Worm (Caenorhabditis elegans) whole organism, early embryonic: ENCODE results near the gene F48B9.8.

ENCODE experiments used
- B0310.2 ChIP-seq: sonication (generic microtip); optimal IDR thresholded peaks from 2 replicates; lab custom pipeline; 2016; ENCODE audit warnings: mild to moderate bottlenecking, missing genetic modification characterization, missing compliant biosample characterization
- aly-1 ChIP-seq: sonication (generic microtip); optimal IDR thresholded peaks from 2 replicates; lab custom pipeline; 2016; ENCODE audit warnings: missing genetic modification characterization, missing compliant biosample characterization
- ama-1 ChIP-seq: fragments of 150-350 bp; optimal IDR thresholded peaks from 2 replicates; lab custom pipeline; 2014
- pes-1 ChIP-seq: fragments of 200-800 bp; sonication (Bioruptor generic); IDR thresholded peaks from 2 replicates; pipeline ENCODE4 v1.3.6; 2022; ENCODE audit warnings: missing genetic modification reagents, missing genetic modification characterization, missing compliant biosample characterization
- tbx-37 ChIP-seq: fragments of 200-800 bp; sonication (Bioruptor generic); conservative IDR thresholded peaks from 2 replicates; pipeline ENCODE4 v1.3.6; 2022; ENCODE audit warnings: missing genetic modification reagents, missing genetic modification characterization, missing compliant biosample characterization

ce11 chrX:2212712-2213111, 36.5 kb upstream of the F48B9.8 start:
- no peak for TF ChIP-seq ama-1 (lab: Kevin White, UChicago)
- no peak for TF ChIP-seq aly-1 (tag; lab: Kevin White, UChicago)
- TF ChIP-seq tbx-37 (GFP tag; lab: Robert Waterston, UW): no peak
- no peak for TF ChIP-seq B0310.2
- TF ChIP-seq pes-1 (GFP tag; lab: Robert Waterston, UW): no peak
